Worm (Caenorhabditis elegans): ENCODE measurements around the gene F56F10.1.

Gene F56F10.1

ce11 chrX:871957-872715 is at the start of gene F56F10.1:
F56F10.1 (plus strand) TSS chrX:872603.
- TF ChIP-seq set-16 (GFP tag; IDR thresholded peaks at IDR 0.05) (peak; percentile 61), nhr-102 (tag; optimal IDR thresholded peaks at IDR 0.05) (no peak), unc-62 (GFP tag; optimal IDR thresholded peaks at IDR 0.05 in 1 of 2) (peak in 1 of 2 experiments; percentile 53), unc-62 (tag; optimal IDR thresholded peaks at IDR 0.05) (no peak), snpc-4 (tag; optimal IDR thresholded peaks at IDR 0.05) (peak; percentile 51), vab-7 (GFP tag; IDR thresholded peaks at IDR 0.05) (0 out of 2 replicates have a peak, but pooled peaks have one; percentile 34), hlh-11 (tag; optimal IDR thresholded peaks at IDR 0.05) (peak; percentile 8), unc-130 (GFP tag; optimal IDR thresholded peaks at IDR 0.05) (no peak), nhr-28 (tag; optimal IDR thresholded peaks at IDR 0.05) (peak; percentile 19), dmd-9 (GFP tag; IDR thresholded peaks at IDR 0.05) (no peak), pqm-1 (tag; optimal IDR thresholded peaks at IDR 0.05) (peak; percentile 87), Y105C5A.15 (GFP tag; IDR thresholded peaks at IDR 0.05) (no peak), Y5F2A.4 (GFP tag; optimal IDR thresholded peaks at IDR 0.05) (no peak), daf-16 (GFP tag; optimal IDR thresholded peaks at IDR 0.05) (no peak), daf-16 (tag; optimal IDR thresholded peaks at IDR 0.05) (peak; percentile 36), ceh-82 (tag; optimal IDR thresholded peaks at IDR 0.05) (no peak), ZK546.5 (tag; optimal IDR thresholded peaks at IDR 0.05) (no peak), egl-27 (tag; optimal IDR thresholded peaks at IDR 0.05) (no peak), F10B5.3 (tag; optimal IDR thresholded peaks at IDR 0.05) (no peak), mxl-2 (GFP tag; conservative IDR thresholded peaks at IDR 0.05) (peak; percentile 38; the same call in 1 of the 2 replicates), T26A8.4 (GFP tag; IDR thresholded peaks at IDR 0.05) (no peak), F26F4.8 (GFP tag; conservative IDR thresholded peaks at IDR 0.05) (0 out of 2 replicates have a peak, but pooled peaks have one; percentile 19), ztf-7 (tag; optimal IDR thresholded peaks at IDR 0.05) (no peak), ceh-28 (tag; optimal IDR thresholded peaks at IDR 0.05) (no peak), nhr-11 (tag; optimal IDR thresholded peaks at IDR 0.05) (no peak), ceh-32 (tag; optimal IDR thresholded peaks at IDR 0.05; ENCODE audit: poor library complexity) (no peak), daf-8 (GFP tag; IDR thresholded peaks at IDR 0.05) (no peak), arid-1 (GFP tag; conservative IDR thresholded peaks at IDR 0.05) (no peak), zag-1 (tag; optimal IDR thresholded peaks at IDR 0.05) (no peak), lir-3 (tag; optimal IDR thresholded peaks at IDR 0.05) (no peak), ama-1 (optimal IDR thresholded peaks at IDR 0.05) (no peak), lin-29 (GFP tag; IDR thresholded peaks at IDR 0.05) (no peak), R02D3.7 (tag; optimal IDR thresholded peaks at IDR 0.05) (no peak)

ce11 chrX:823736-824135 is 48.7 kb upstream of the F56F10.1 start:
- no peak for TF ChIP-seq mep-1 (tag; optimal IDR thresholded peaks at IDR 0.05)
- TF ChIP-seq gei-8 (GFP tag; optimal IDR thresholded peaks at IDR 0.05) = no peak
- no peak for TF ChIP-seq madf-5 (GFP tag; IDR thresholded peaks at IDR 0.05)
- peak; percentile 80 for TF ChIP-seq dmd-6 (GFP tag; IDR thresholded peaks at IDR 0.05)
- TF ChIP-seq ceh-44 (GFP tag; IDR thresholded peaks at IDR 0.05) = no peak
- TF ChIP-seq F26F4.8 (GFP tag; conservative IDR thresholded peaks at IDR 0.05) = no peak
- TF ChIP-seq nhr-10 (tag; optimal IDR thresholded peaks at IDR 0.05) = no peak
- no peak for TF ChIP-seq ceh-20 (GFP tag; IDR thresholded peaks at IDR 0.05)
- TF ChIP-seq daf-8 (GFP tag; IDR thresholded peaks at IDR 0.05) = no peak
- TF ChIP-seq unc-62 (GFP tag; optimal IDR thresholded peaks at IDR 0.05 in 1 of 2) = no peak
- TF ChIP-seq unc-62 (tag; optimal IDR thresholded peaks at IDR 0.05) = no peak
- no peak for TF ChIP-seq lin-39 (tag; optimal IDR thresholded peaks at IDR 0.05)
- TF ChIP-seq arid-1 (GFP tag; conservative IDR thresholded peaks at IDR 0.05) = no peak
- peak; percentile 74 for TF ChIP-seq hlh-11 (tag; optimal IDR thresholded peaks at IDR 0.05)
- TF ChIP-seq hmg-1.1 (GFP tag; IDR thresholded peaks at IDR 0.05) = no peak
- TF ChIP-seq madf-9 (GFP tag; conservative IDR thresholded peaks at IDR 0.05) = no peak
- peak; percentile 87 for TF ChIP-seq nhr-77 (tag; optimal IDR thresholded peaks at IDR 0.05)
- TF ChIP-seq nhr-6 (tag; optimal IDR thresholded peaks at IDR 0.05) = no peak
- no peak for TF ChIP-seq zag-1 (tag; optimal IDR thresholded peaks at IDR 0.05)
- no peak for TF ChIP-seq unc-39 (tag; optimal IDR thresholded peaks at IDR 0.05)
- TF ChIP-seq R02D3.7 (tag; optimal IDR thresholded peaks at IDR 0.05) = no peak
- no peak for TF ChIP-seq sdz-12 (GFP tag; optimal IDR thresholded peaks at IDR 0.05)
- TF ChIP-seq F10B5.3 (tag; optimal IDR thresholded peaks at IDR 0.05) = no peak
- no peak for TF ChIP-seq daf-16 (GFP tag; optimal IDR thresholded peaks at IDR 0.05)
- peak; percentile 99 for TF ChIP-seq daf-16 (tag; optimal IDR thresholded peaks at IDR 0.05)
- no peak for TF ChIP-seq dmd-8 (GFP tag; IDR thresholded peaks at IDR 0.05)
- TF ChIP-seq tra-1 (GFP tag; IDR thresholded peaks at IDR 0.05) = 0 out of 2 replicates have a peak, but pooled peaks have one; percentile 17
- TF ChIP-seq lin-13 (GFP tag; optimal IDR thresholded peaks at IDR 0.05) = no peak

Measured in whole organism, L4 larva.